Worm (Caenorhabditis elegans) whole organism, early embryonic: ENCODE measurements around the gene srt-35.

Experiments used
- aly-1 ChIP-seq: sonication (generic microtip); optimal IDR thresholded peaks from 2 replicates; lab custom pipeline; 2016; ENCODE audit warnings: missing genetic modification characterization, missing compliant biosample characterization
- ama-1 ChIP-seq: fragments of 150-350 bp; optimal IDR thresholded peaks from 2 replicates; lab custom pipeline; 2014
- ceh-36 ChIP-seq: sonication (generic microtip); optimal IDR thresholded peaks from 2 replicates; lab custom pipeline; 2016; ENCODE audit warnings: missing genetic modification characterization, inconsistent platforms, missing compliant biosample characterization
- flt-1 ChIP-seq: fragments of 200-800 bp; sonication (Bioruptor generic); IDR thresholded peaks from 2 replicates; pipeline ENCODE4 v1.3.6; 2022; ENCODE audit warnings: missing genetic modification characterization, missing compliant biosample characterization
- hmbx-1 ChIP-seq: sonication (generic microtip); optimal IDR thresholded peaks from 2 replicates; lab custom pipeline; 2016; ENCODE audit warnings: mild to moderate bottlenecking, missing genetic modification characterization, missing compliant biosample characterization
- hmg-4 ChIP-seq: fragments of 200-800 bp; sonication (Bioruptor generic); optimal IDR thresholded peaks from 2 replicates; lab custom pipeline; 2018; ENCODE audit warnings: mild to moderate bottlenecking, missing genetic modification characterization, missing compliant biosample characterization
- sea-1 ChIP-seq: fragments of 200-800 bp; sonication (Bioruptor generic); conservative IDR thresholded peaks from 2 replicates; pipeline ENCODE4 v1.3.6; 2022; ENCODE audit warnings: missing genetic modification characterization, missing compliant biosample characterization

ce11 chrV:4218268-4218667, 46.1 kb downstream of the srt-35 start:
- TF ChIP-seq ama-1 (lab: Kevin White, UChicago) (no peak), ceh-36 (tag; lab: Kevin White, UChicago) (no peak), flt-1 (GFP tag; lab: Robert Waterston, UW) (no peak), sea-1 (GFP tag; lab: Robert Waterston, UW) (no peak), hmg-4 (no peak), hmbx-1 (no peak), aly-1 (tag; lab: Kevin White, UChicago) (no peak)
